Fruit fly (Drosophila melanogaster) whole organism, wandering third instar larva: ENCODE results near the gene fu.
A peak's percentile ranks its signal among the peaks of the same experiment; 100 is the strongest.

ENCODE experiments used
- Abd-B ChIP-seq: fragments of >200 bp; optimal IDR thresholded peaks from 2 replicates; lab custom pipeline; 2017; ENCODE audit warnings: missing biosample characterization, missing genetic modification characterization
- CG32264 ChIP-seq: fragments of 200-800 bp; sonication (Bioruptor generic); optimal IDR thresholded peaks from 2 replicates; lab custom pipeline; 2016; ENCODE audit warnings: missing biosample characterization, missing genetic modification characterization
- CG9705 ChIP-seq: fragments of 200-800 bp; sonication (Bioruptor generic); optimal IDR thresholded peaks from 2 replicates; lab custom pipeline; 2018; ENCODE audit warnings: missing biosample characterization, mild to moderate bottlenecking, missing genetic modification characterization
- CrebA ChIP-seq: fragments of 200-800 bp; sonication (Bioruptor generic); optimal IDR thresholded peaks from 2 replicates; lab custom pipeline; 2016; ENCODE audit warnings: missing biosample characterization, mild to moderate bottlenecking, missing genetic modification characterization, borderline replicate concordance
- Dfd ChIP-seq: fragments of >200 bp; optimal IDR thresholded peaks from 2 replicates; lab custom pipeline; 2017; ENCODE audit warnings: missing biosample characterization, missing genetic modification characterization
- Dif ChIP-seq: fragments of 200-275, 200-300 bp; sonication (Bioruptor generic); optimal IDR thresholded peaks from 2 replicates; lab custom pipeline; 2018; ENCODE audit warnings: missing biosample characterization, missing genetic modification characterization; ENCODE audit not compliant: partially characterized antibody
- GATAd ChIP-seq: sonication (Bioruptor generic); optimal IDR thresholded peaks from 2 replicates; lab custom pipeline; 2016; ENCODE audit warnings: missing biosample characterization, missing genetic modification characterization
- HLH106 ChIP-seq: fragments of 200-800 bp; optimal IDR thresholded peaks from 3 replicates; lab custom pipeline; 2019; ENCODE audit warnings: missing biosample characterization, mild to moderate bottlenecking, missing genetic modification characterization, moderate library complexity
- Hnf4 ChIP-seq: fragments of 200-800 bp; sonication (Bioruptor generic); optimal IDR thresholded peaks from 2 replicates; lab custom pipeline; 2016; ENCODE audit warnings: missing biosample characterization, mild to moderate bottlenecking, missing genetic modification characterization
- Hr78 ChIP-seq: fragments of >200 bp; optimal IDR thresholded peaks from 2 replicates; lab custom pipeline; 2017; ENCODE audit warnings: missing biosample characterization, missing genetic modification characterization
- Hr83 ChIP-seq: fragments of 200-300 bp; sonication (Bioruptor generic); optimal IDR thresholded peaks from 2 replicates; lab custom pipeline; 2016; ENCODE audit warnings: missing biosample characterization, mild to moderate bottlenecking, missing genetic modification characterization, moderate library complexity; ENCODE audit not compliant: poor library complexity, severe bottlenecking
- Jra ChIP-seq: sonication (Bioruptor generic); optimal IDR thresholded peaks from 2 replicates; lab custom pipeline; 2016; ENCODE audit warnings: missing biosample characterization, missing genetic modification characterization
- Mio ChIP-seq: sonication (Bioruptor generic); optimal IDR thresholded peaks from 2 replicates; lab custom pipeline; 2016; ENCODE audit warnings: missing biosample characterization, missing genetic modification characterization
- Myc ChIP-seq: fragments of >200 bp; optimal IDR thresholded peaks from 2 replicates; lab custom pipeline; 2017
- N ChIP-seq: fragments of >200 bp; optimal IDR thresholded peaks from 2 replicates; lab custom pipeline; 2018; ENCODE audit warnings: missing biosample characterization, missing external identifiers, missing genetic modification characterization
- OdsH ChIP-seq: fragments of 200-800 bp; sonication (Bioruptor generic); optimal IDR thresholded peaks from 2 replicates; lab custom pipeline; 2016; ENCODE audit warnings: missing biosample characterization, mild to moderate bottlenecking, missing genetic modification characterization
- Rel ChIP-seq, 2 experiments: fragments of 200-800 bp; sonication (Bioruptor generic) in 1 of 2; optimal IDR thresholded peaks; 2 replicates in 1 of 2; 3 replicates in 1 of 2; lab custom pipeline; 2016 to 2019; ENCODE audit warnings: mild to moderate bottlenecking in 2 of 2, missing biosample characterization in 2 of 2, missing genetic modification characterization in 2 of 2, moderate library complexity in 1 of 2
- Sp1 ChIP-seq: fragments of 200-800 bp; sonication (Bioruptor generic); optimal IDR thresholded peaks from 3 replicates; lab custom pipeline; 2019; ENCODE audit warnings: missing biosample characterization, mild to moderate bottlenecking, missing genetic modification characterization, moderate library complexity
- Vsx2 ChIP-seq: fragments of 200-300, 225-300 bp; sonication (Bioruptor generic); optimal IDR thresholded peaks from 2 replicates; lab custom pipeline; 2018; ENCODE audit warnings: missing biosample characterization, missing genetic modification characterization; ENCODE audit not compliant: partially characterized antibody
- br ChIP-seq: fragments of 200-800 bp; sonication (Bioruptor generic); optimal IDR thresholded peaks from 2 replicates; lab custom pipeline; 2016; ENCODE audit warnings: missing biosample characterization, missing genetic modification characterization
- dmrt93B ChIP-seq: fragments of 200-800 bp; sonication (Bioruptor generic); optimal IDR thresholded peaks from 2 replicates; lab custom pipeline; 2018; ENCODE audit warnings: missing biosample characterization, mild to moderate bottlenecking, missing genetic modification characterization
- ey ChIP-seq: fragments of 200-800 bp; sonication (Bioruptor generic); optimal IDR thresholded peaks from 2 replicates; lab custom pipeline; 2016; ENCODE audit warnings: missing biosample characterization, missing genetic modification characterization
- foxo ChIP-seq, 2 experiments: fragments of 200-800 bp; sonication (Bioruptor generic); optimal IDR thresholded peaks; 2 replicates in 1 of 2; 3 replicates in 1 of 2; lab custom pipeline; 2016 to 2017; ENCODE audit warnings: missing biosample characterization in 2 of 2, missing genetic modification characterization in 2 of 2
- fru ChIP-seq: fragments of 200-800 bp; sonication (Bioruptor generic); optimal IDR thresholded peaks from 3 replicates; lab custom pipeline; 2016; ENCODE audit warnings: missing biosample characterization, mild to moderate bottlenecking, missing genetic modification characterization
- h ChIP-seq: fragments of 200-800 bp; sonication (Bioruptor generic); optimal IDR thresholded peaks from 3 replicates; lab custom pipeline; 2016; ENCODE audit warnings: missing biosample characterization, mild to moderate bottlenecking, missing genetic modification characterization
- lola ChIP-seq: fragments of >200 bp; optimal IDR thresholded peaks from 2 replicates; lab custom pipeline; 2017; ENCODE audit warnings: missing biosample characterization, missing genetic modification characterization
- pan ChIP-seq: fragments of >200 bp; optimal IDR thresholded peaks from 2 replicates; lab custom pipeline; 2017
- psq ChIP-seq: fragments of 200-800 bp; sonication (Bioruptor generic); optimal IDR thresholded peaks from 3 replicates; lab custom pipeline; 2017; ENCODE audit warnings: missing biosample characterization, mild to moderate bottlenecking, missing genetic modification characterization, moderate library complexity
- rgr ChIP-seq: fragments of 200-800 bp; sonication (Bioruptor generic); optimal IDR thresholded peaks from 3 replicates; lab custom pipeline; 2016; ENCODE audit warnings: missing biosample characterization, mild to moderate bottlenecking, missing genetic modification characterization
- sage ChIP-seq: fragments of 200-800 bp; sonication (Bioruptor generic); optimal IDR thresholded peaks from 2 replicates; lab custom pipeline; 2016; ENCODE audit warnings: missing biosample characterization, mild to moderate bottlenecking, missing genetic modification characterization
- sv ChIP-seq: fragments of 200-800 bp; sonication (Bioruptor generic); optimal IDR thresholded peaks from 3 replicates; lab custom pipeline; 2016; ENCODE audit warnings: missing biosample characterization, missing genetic modification characterization
- tai ChIP-seq: sonication (Bioruptor generic); optimal IDR thresholded peaks from 2 replicates; lab custom pipeline; 2016; ENCODE audit warnings: missing biosample characterization, missing genetic modification characterization
- woc ChIP-seq: sonication (Bioruptor generic); optimal IDR thresholded peaks from 2 replicates; lab custom pipeline; 2016; ENCODE audit warnings: missing biosample characterization, mild to moderate bottlenecking, missing genetic modification characterization

The fu gene

dm6 chrX:18635118-18635552, 22.4 kb upstream of the fu start (continued):
- TF ChIP-seq sv (GFP tag; lab: Kevin White, UChicago) (no peak), N (GFP tag; lab: Kevin White, UChicago) (no peak), CG9705 (GFP tag; lab: Kevin White, UChicago) (no peak), pan (lab: Kevin White, UChicago) (no peak), h (peak; percentile 9), foxo (GFP tag; optimal IDR thresholded peaks at IDR 0.05; lab: Kevin White, UChicago) (peak in 1 of 2 experiments; percentile 47)

- no peak for TF ChIP-seq rgr (GFP tag; lab: Kevin White, UChicago)
- TF ChIP-seq CrebA (GFP tag; lab: Kevin White, UChicago): no peak
- TF ChIP-seq fru (GFP tag; lab: Kevin White, UChicago): no peak
- TF ChIP-seq Mio (GFP tag; lab: Kevin White, UChicago): no peak
- TF ChIP-seq psq (GFP tag; lab: Kevin White, UChicago): no peak
- no peak for TF ChIP-seq GATAd (GFP tag; lab: Kevin White, UChicago)
- TF ChIP-seq Abd-B (GFP tag; lab: Kevin White, UChicago): no peak
- TF ChIP-seq h: no peak
- no peak for TF ChIP-seq br (GFP tag; lab: Kevin White, UChicago)
- TF ChIP-seq Jra (GFP tag; lab: Kevin White, UChicago): no peak
- no peak for TF ChIP-seq sage (GFP tag; lab: Kevin White, UChicago)
- no peak for TF ChIP-seq Hnf4 (GFP tag; lab: Kevin White, UChicago)
- TF ChIP-seq lola (GFP tag; lab: Kevin White, UChicago): no peak
- TF ChIP-seq sv (GFP tag; lab: Kevin White, UChicago): no peak
- TF ChIP-seq Myc (lab: Kevin White, UChicago): no peak
- no peak for TF ChIP-seq ey (GFP tag; lab: Kevin White, UChicago)
- no peak for TF ChIP-seq Dif (GFP tag; lab: Kevin White, UChicago)
- no peak for TF ChIP-seq Hr78 (GFP tag; lab: Kevin White, UChicago)
- TF ChIP-seq N (GFP tag; lab: Kevin White, UChicago): no peak
- no peak for TF ChIP-seq HLH106 (tag; lab: Kevin White, UChicago)
These were observed 21.1 kb upstream of the fu start for dm6 chrX:18636275-18636947.

- TF ChIP-seq Rel (GFP tag; optimal IDR thresholded peaks at IDR 0.05; lab: Kevin White, UChicago) (no peak), Rel (tag; optimal IDR thresholded peaks at IDR 0.05; lab: Kevin White, UChicago) (no peak)
These were observed 14.4 kb upstream of the fu start for dm6 chrX:18643057-18643656.

- TF ChIP-seq ey (GFP tag; lab: Kevin White, UChicago) (peak; percentile 88), rgr (GFP tag; lab: Kevin White, UChicago) (peak; percentile 89), Hr83 (GFP tag; lab: Kevin White, UChicago) (no peak), Mio (GFP tag; lab: Kevin White, UChicago) (no peak), h (peak; percentile 92), Hnf4 (GFP tag; lab: Kevin White, UChicago) (peak; percentile 84), Jra (GFP tag; lab: Kevin White, UChicago) (peak; percentile 53), Dfd (GFP tag; lab: Kevin White, UChicago) (no peak), tai (GFP tag; lab: Kevin White, UChicago) (no peak), HLH106 (tag; lab: Kevin White, UChicago) (peak; percentile 83), foxo (GFP tag; optimal IDR thresholded peaks at IDR 0.05; lab: Kevin White, UChicago) (peak in 1 of 2 experiments; percentile 90), CG32264 (no peak), Sp1 (GFP tag; lab: Kevin White, UChicago) (peak; percentile 79), GATAd (GFP tag; lab: Kevin White, UChicago) (no peak), Dif (GFP tag; lab: Kevin White, UChicago) (no peak), N (GFP tag; lab: Kevin White, UChicago) (no peak), CrebA (GFP tag; lab: Kevin White, UChicago) (no peak), Myc (lab: Kevin White, UChicago) (no peak), OdsH (GFP tag; lab: Kevin White, UChicago) (peak; percentile 83), Vsx2 (GFP tag; lab: Kevin White, UChicago) (no peak), psq (GFP tag; lab: Kevin White, UChicago) (peak; percentile 69), lola (GFP tag; lab: Kevin White, UChicago) (no peak), fru (GFP tag; lab: Kevin White, UChicago) (peak; percentile 85), Rel (GFP tag; optimal IDR thresholded peaks at IDR 0.05; lab: Kevin White, UChicago) (no peak), Rel (tag; optimal IDR thresholded peaks at IDR 0.05; lab: Kevin White, UChicago) (peak; percentile 69), sv (GFP tag; lab: Kevin White, UChicago) (peak; percentile 64), dmrt93B (GFP tag; lab: Kevin White, UChicago) (peak; percentile 58), woc (peak; percentile 9), Hr78 (GFP tag; lab: Kevin White, UChicago) (no peak), br (GFP tag; lab: Kevin White, UChicago) (peak; percentile 85), CG9705 (GFP tag; lab: Kevin White, UChicago) (peak; percentile 38), sage (GFP tag; lab: Kevin White, UChicago) (no peak)
These were observed 12.7 kb upstream of the fu start for dm6 chrX:18644890-18645289.
